Fruit fly (Drosophila melanogaster) whole organism, adult: Measurements from ENCODE around the gene CG13659.

ENCODE experiments used
- CG11617 ChIP-seq: fragments of 200-800 bp; sonication (Bioruptor generic); optimal IDR thresholded peaks from 2 replicates; lab custom pipeline; 2017; ENCODE audit warnings: mild to moderate bottlenecking, missing biosample characterization, missing genetic modification reagents, missing genetic modification characterization
- CG12768 ChIP-seq: fragments of 200-800 bp; sonication (Bioruptor generic); optimal IDR thresholded peaks from 2 replicates; lab custom pipeline; 2017; ENCODE audit warnings: missing biosample characterization, missing genetic modification characterization, mild to moderate bottlenecking, moderate library complexity, missing genetic modification reagents
- CG14711 ChIP-seq: fragments of 200-800 bp; sonication (Bioruptor generic); optimal IDR thresholded peaks from 2 replicates; lab custom pipeline; 2018; ENCODE audit warnings: missing biosample characterization, mild to moderate bottlenecking, missing genetic modification characterization, moderate library complexity
- CG33017 ChIP-seq: fragments of 200-800 bp; sonication (Bioruptor generic); optimal IDR thresholded peaks from 2 replicates; lab custom pipeline; 2018; ENCODE audit warnings: missing biosample characterization, mild to moderate bottlenecking, missing genetic modification characterization, moderate library complexity
- CG5204 ChIP-seq: fragments of 200-800 bp; sonication (Bioruptor generic); optimal IDR thresholded peaks from 2 replicates; lab custom pipeline; 2016; ENCODE audit warnings: missing biosample characterization, missing genetic modification characterization
- CG7045 ChIP-seq: fragments of 200-800 bp; sonication (Bioruptor generic); optimal IDR thresholded peaks from 2 replicates; lab custom pipeline; 2017; ENCODE audit warnings: missing biosample characterization, mild to moderate bottlenecking, missing genetic modification characterization
- CG7101 ChIP-seq: fragments of 200-800 bp; sonication (Bioruptor generic); optimal IDR thresholded peaks from 2 replicates; lab custom pipeline; 2018; ENCODE audit warnings: missing biosample characterization, mild to moderate bottlenecking, missing genetic modification characterization, moderate library complexity
- Clk ChIP-seq: fragments of 200-800 bp; sonication (Bioruptor generic); optimal IDR thresholded peaks from 2 replicates; lab custom pipeline; 2017; ENCODE audit warnings: missing biosample characterization, missing genetic modification characterization
- Crg-1 ChIP-seq: fragments of 200-800 bp; sonication (Bioruptor generic); optimal IDR thresholded peaks from 2 replicates; lab custom pipeline; 2016; ENCODE audit warnings: missing biosample characterization, missing genetic modification characterization
- Hr96 ChIP-seq: fragments of 200-800 bp; sonication (Bioruptor generic); optimal IDR thresholded peaks from 2 replicates; lab custom pipeline; 2016; ENCODE audit warnings: missing biosample characterization, missing genetic modification characterization
- Mnt ChIP-seq: fragments of 200-800 bp; sonication (Bioruptor generic); optimal IDR thresholded peaks from 2 replicates; lab custom pipeline; 2016; ENCODE audit warnings: missing biosample characterization, mild to moderate bottlenecking, missing genetic modification characterization
- bab1 ChIP-seq: fragments of 200-800 bp; sonication (Bioruptor generic); optimal IDR thresholded peaks from 3 replicates; lab custom pipeline; 2019; ENCODE audit warnings: missing biosample characterization, mild to moderate bottlenecking, missing genetic modification characterization, moderate library complexity
- cic ChIP-seq: fragments of 200-800 bp; sonication (Bioruptor generic); optimal IDR thresholded peaks from 2 replicates; lab custom pipeline; 2017; ENCODE audit warnings: missing biosample characterization, mild to moderate bottlenecking, missing genetic modification characterization, moderate library complexity
- cnc ChIP-seq, 2 experiments: fragments of >200 bp; optimal IDR thresholded peaks; 2 replicates each; lab custom pipeline; 2017
- kay ChIP-seq: fragments of 200-800 bp; sonication (Bioruptor generic); peaks from one replicate; lab custom pipeline; 2016; ENCODE audit warnings: missing biosample characterization, missing genetic modification characterization, borderline replicate concordance
- ovo ChIP-seq: fragments of 200-800 bp; sonication (Bioruptor generic); optimal IDR thresholded peaks from 2 replicates; lab custom pipeline; 2016; ENCODE audit warnings: missing biosample characterization, missing genetic modification characterization
- pad ChIP-seq: fragments of 200-800 bp; sonication (Bioruptor generic); optimal IDR thresholded peaks from 3 replicates; lab custom pipeline; 2017; ENCODE audit warnings: missing biosample characterization, missing genetic modification characterization, mild to moderate bottlenecking, moderate library complexity, missing genetic modification reagents
- tj ChIP-seq: fragments of 200-800 bp; sonication (Bioruptor generic); optimal IDR thresholded peaks from 3 replicates; lab custom pipeline; 2017; ENCODE audit warnings: missing biosample characterization, mild to moderate bottlenecking, missing genetic modification characterization, moderate library complexity
- toe ChIP-seq: fragments of 200-800 bp; sonication (Bioruptor generic); optimal IDR thresholded peaks from 2 replicates; lab custom pipeline; 2016; ENCODE audit warnings: missing biosample characterization, missing genetic modification characterization

CG13659 gene

DNA sequence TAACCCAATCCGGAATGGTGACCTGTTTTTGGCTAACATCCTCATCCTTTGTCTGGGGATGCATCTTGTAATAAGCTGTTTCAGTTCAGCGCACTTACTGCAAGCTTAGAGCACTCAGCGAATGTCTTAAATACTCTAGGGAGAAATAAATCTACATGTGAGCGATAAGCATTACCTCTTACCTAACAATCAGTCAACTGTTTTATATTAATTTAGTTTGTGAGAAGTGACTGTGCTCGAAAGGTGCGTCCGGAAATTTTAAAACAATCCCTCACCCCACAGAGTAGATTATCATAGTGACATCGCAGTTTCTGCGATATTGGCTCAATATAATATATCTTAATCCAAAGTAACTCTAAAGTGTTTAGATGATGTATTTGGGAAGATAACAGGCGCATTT, 17.3 kb downstream of the CG13659 start, which contains the start of gene CG10553:
TSS of gene CG10553 (minus strand) at position 101 of the 400 bp plus-strand sequence.
- TF ChIP-seq CG33017 (tag; lab: Kevin White, UChicago) = no peak
- no peak for TF ChIP-seq CG5204 (GFP tag; lab: Kevin White, UChicago)
- TF ChIP-seq CG14711 (tag; lab: Kevin White, UChicago) = no peak
- TF ChIP-seq CG12768 (GFP tag; lab: Kevin White, UChicago) = no peak
- TF ChIP-seq pad (GFP tag; lab: Kevin White, UChicago) = no peak
- no peak for TF ChIP-seq Clk (GFP tag; lab: Kevin White, UChicago)
- no peak for TF ChIP-seq Mnt (GFP tag; lab: Kevin White, UChicago)
- TF ChIP-seq cic = no peak
- no peak for TF ChIP-seq toe (GFP tag; lab: Kevin White, UChicago)
- no peak for TF ChIP-seq Hr96 (GFP tag; lab: Kevin White, UChicago)
- TF ChIP-seq tj (GFP tag; lab: Kevin White, UChicago) = no peak
- no peak for TF ChIP-seq bab1 (GFP tag; lab: Kevin White, UChicago)
- no peak for TF ChIP-seq cnc (optimal IDR thresholded peaks at IDR 0.05; lab: Kevin White, UChicago)

DNA sequence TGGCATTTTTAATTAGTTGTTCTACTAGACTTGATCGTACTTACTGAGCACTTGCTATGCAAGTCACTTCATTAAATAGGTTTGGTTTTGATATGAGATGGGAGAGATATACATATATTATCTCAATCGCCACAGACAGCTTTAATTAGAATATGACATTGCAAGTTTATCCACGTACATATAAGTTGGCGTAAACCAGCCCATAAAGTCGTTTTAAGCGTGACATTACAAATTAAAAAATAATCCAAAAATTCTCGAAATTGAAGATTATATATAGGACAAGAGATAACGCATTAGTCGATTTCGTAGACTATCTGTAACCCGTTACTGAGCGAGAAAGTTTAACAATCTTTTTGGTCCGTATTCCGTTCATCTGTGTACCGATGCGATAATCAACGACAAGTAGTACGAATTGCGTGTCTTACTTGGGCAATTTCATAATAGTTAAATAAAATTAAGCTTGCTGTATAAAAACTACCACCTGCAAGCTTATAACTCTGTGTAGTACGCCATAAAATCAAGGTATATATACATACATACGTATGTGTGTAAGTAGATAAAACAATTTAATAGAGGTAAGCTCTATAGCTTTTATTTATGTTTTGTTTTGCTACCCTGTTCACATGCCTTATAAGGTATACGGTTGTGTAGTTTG, 19.5 kb downstream of the CG13659 start, which contains the start of gene CG10560:
TSS of gene CG10560 (minus strand) at position 51 of the 655 bp plus-strand sequence.
- peak; percentile 27 for TF ChIP-seq cic
- TF ChIP-seq kay (GFP tag; lab: Kevin White, UChicago) = peak; percentile 74
- TF ChIP-seq cnc (optimal IDR thresholded peaks at IDR 0.05; lab: Kevin White, UChicago) = peak; percentile 19 to 51
- no peak for TF ChIP-seq pad (GFP tag; lab: Kevin White, UChicago)

DNA sequence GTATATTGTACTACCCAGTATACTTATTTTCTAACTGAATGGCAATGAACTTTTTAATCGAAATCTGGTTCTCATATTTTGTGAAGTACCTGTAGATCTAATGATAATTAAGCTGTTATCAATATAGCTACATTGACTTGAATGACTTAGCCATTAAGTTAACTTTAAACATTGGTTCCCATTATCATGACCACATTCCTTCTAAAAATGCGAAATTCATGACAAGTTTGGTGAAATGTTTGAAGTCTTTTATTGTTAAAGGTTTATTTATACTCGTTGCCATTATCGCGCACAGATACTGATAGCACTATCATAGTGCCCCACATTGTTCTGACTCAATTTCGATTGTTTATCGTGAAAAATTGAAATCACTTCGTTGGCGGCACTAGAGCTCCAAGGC, 20.2 kb downstream of the CG13659 start:
- no peak for TF ChIP-seq CG11617
- TF ChIP-seq cnc (optimal IDR thresholded peaks at IDR 0.05; lab: Kevin White, UChicago) = no peak
- TF ChIP-seq pad (GFP tag; lab: Kevin White, UChicago) = no peak
- no peak for TF ChIP-seq bab1 (GFP tag; lab: Kevin White, UChicago)
- TF ChIP-seq ovo (GFP tag; lab: Kevin White, UChicago) = no peak
- TF ChIP-seq CG7101 (tag; lab: Kevin White, UChicago) = no peak
- TF ChIP-seq Clk (GFP tag; lab: Kevin White, UChicago) = no peak

DNA sequence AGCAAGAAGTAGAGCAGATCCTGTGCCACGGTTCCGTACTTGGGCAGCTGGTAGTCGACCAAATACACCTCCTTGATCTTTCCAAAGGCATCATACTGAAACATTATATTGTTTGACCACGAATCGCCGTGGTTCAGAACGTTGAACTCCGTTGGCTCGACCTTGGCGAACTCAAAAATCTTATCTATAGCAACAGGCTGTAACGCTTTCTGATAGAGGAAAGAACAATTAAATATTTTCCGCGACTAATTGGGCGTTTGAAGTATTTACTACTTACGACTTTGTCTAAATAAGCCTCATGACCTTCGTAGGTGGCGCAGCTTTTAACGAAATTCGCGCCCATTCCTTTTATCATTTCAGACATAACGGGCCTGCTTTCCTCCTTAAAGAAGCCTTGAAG, 21.0 kb downstream of the CG13659 start:
- TF ChIP-seq ovo (GFP tag; lab: Kevin White, UChicago) (no peak), CG11617 (no peak), kay (GFP tag; lab: Kevin White, UChicago) (no peak), tj (GFP tag; lab: Kevin White, UChicago) (no peak), CG7045 (GFP tag; lab: Kevin White, UChicago) (no peak), pad (GFP tag; lab: Kevin White, UChicago) (no peak), Clk (GFP tag; lab: Kevin White, UChicago) (no peak), toe (GFP tag; lab: Kevin White, UChicago) (no peak), CG12768 (GFP tag; lab: Kevin White, UChicago) (no peak), CG7101 (tag; lab: Kevin White, UChicago) (no peak), Crg-1 (GFP tag; lab: Kevin White, UChicago) (no peak)

DNA sequence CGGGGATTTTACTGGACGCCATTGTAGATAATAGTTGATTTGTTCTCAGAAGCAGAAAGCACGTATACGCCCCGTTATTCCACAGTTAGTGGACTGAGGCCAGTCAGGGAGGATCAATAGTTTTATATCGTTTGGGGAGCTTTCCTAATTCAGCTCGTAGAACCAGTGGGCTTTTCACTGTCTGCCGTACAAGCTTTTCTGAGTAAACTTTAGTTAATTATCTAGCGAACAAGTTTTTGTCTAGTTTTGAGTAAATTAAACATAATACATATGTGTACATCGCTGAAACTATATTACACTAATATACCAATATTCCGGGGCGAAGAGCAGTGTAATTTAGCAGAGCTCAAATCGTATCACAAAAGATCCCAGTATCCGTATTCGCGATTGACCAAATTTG, 22.0 kb downstream of the CG13659 start, which contains the start of gene CG10562:
TSS of gene CG10562 (minus strand) at position 101 of the 400 bp plus-strand sequence.
- TF ChIP-seq kay (GFP tag; lab: Kevin White, UChicago) = no peak
- no peak for TF ChIP-seq Clk (GFP tag; lab: Kevin White, UChicago)
- TF ChIP-seq CG11617 = no peak
- peak; percentile 10 for TF ChIP-seq CG12768 (GFP tag; lab: Kevin White, UChicago)
- no peak for TF ChIP-seq CG33017 (tag; lab: Kevin White, UChicago)
- TF ChIP-seq cic = peak; percentile 28
- no peak for TF ChIP-seq CG7045 (GFP tag; lab: Kevin White, UChicago)

- TF ChIP-seq Mnt (GFP tag; lab: Kevin White, UChicago) = no peak
- TF ChIP-seq CG11617 = peak; percentile 13
- no peak for TF ChIP-seq pad (GFP tag; lab: Kevin White, UChicago)
- TF ChIP-seq cic = peak; percentile 1
- no peak for TF ChIP-seq cnc (optimal IDR thresholded peaks at IDR 0.05; lab: Kevin White, UChicago)
- no peak for TF ChIP-seq Crg-1 (GFP tag; lab: Kevin White, UChicago)
- peak; percentile 43 for TF ChIP-seq CG33017 (tag; lab: Kevin White, UChicago)
- no peak for TF ChIP-seq bab1 (GFP tag; lab: Kevin White, UChicago)
- TF ChIP-seq CG12768 (GFP tag; lab: Kevin White, UChicago) = peak; percentile 21
Measured at dm6 chr3R:25329079-25329478, 28.4 kb downstream of the CG13659 start, which contains the start of gene CHKov1. Gene CHKov1, minus strand, starts transcription at chr3R:25329316.

dm6 chr3R:25331103-25331502, 30.4 kb downstream of the CG13659 start, which contains the start of gene CHKov2:
Gene CHKov2, minus strand, starts transcription at chr3R:25331203.
- no peak for TF ChIP-seq ovo (GFP tag; lab: Kevin White, UChicago)
- peak; percentile 5 for TF ChIP-seq cic
